Worm (Caenorhabditis elegans) whole organism, young adult: ENCODE measurements around the gene sodh-2.

Experiments used
- K11D2.4 ChIP-seq: fragments of 200-800 bp; sonication (Bioruptor generic); IDR thresholded peaks from 2 replicates; pipeline ENCODE4 v1.3.6; 2022; ENCODE audit warnings: missing genetic modification reagents, missing genetic modification characterization, missing compliant biosample characterization
- ceh-100 ChIP-seq: fragments of 200-800 bp; sonication (Bioruptor generic); IDR thresholded peaks from 2 replicates; pipeline ENCODE4 v1.3.6; 2022; ENCODE audit warnings: missing genetic modification reagents, missing genetic modification characterization, missing compliant biosample characterization
- chd-7 ChIP-seq: sonication (generic microtip); optimal IDR thresholded peaks from 2 replicates; lab custom pipeline; 2016; ENCODE audit warnings: mild to moderate bottlenecking, missing genetic modification characterization, moderate library complexity, missing compliant biosample characterization
- hmg-20 ChIP-seq: fragments of 200-800 bp; sonication (Bioruptor generic); IDR thresholded peaks from 2 replicates; pipeline ENCODE4 v1.3.6; 2022; ENCODE audit warnings: missing genetic modification reagents, missing genetic modification characterization, missing compliant biosample characterization
- lin-35 ChIP-seq, 3 experiments: fragments of 150-350 bp in 2 of 3; sonication (generic microtip) in 1 of 3; optimal IDR thresholded peaks; 2 replicates each; lab custom pipeline; 2014 to 2018; ENCODE audit warnings: missing biosample characterization in 3 of 3, missing genetic modification characterization in 3 of 3, missing genetic modification reagents in 3 of 3
- mes-4 ChIP-seq: sonication (generic microtip); optimal IDR thresholded peaks from 2 replicates; lab custom pipeline; 2016; ENCODE audit warnings: missing genotype, missing genetic modification characterization, missing compliant biosample characterization
- pbrm-1 ChIP-seq: fragments of 200-800 bp; sonication (Bioruptor generic); IDR thresholded peaks from 2 replicates; pipeline ENCODE4 v1.3.6; 2022; ENCODE audit warnings: missing genetic modification reagents, missing genetic modification characterization, missing compliant biosample characterization
- sdz-38 ChIP-seq: sonication (generic microtip); optimal IDR thresholded peaks from 2 replicates; lab custom pipeline; 2016; ENCODE audit warnings: missing genotype, missing genetic modification characterization, missing compliant biosample characterization

- no peak for TF ChIP-seq K11D2.4
- no peak for TF ChIP-seq lin-35 (GFP tag; optimal IDR thresholded peaks at IDR 0.05; lab: Kevin White, UChicago)
- no peak for TF ChIP-seq chd-7 (tag; lab: Kevin White, UChicago)
- no peak for TF ChIP-seq sdz-38 (tag; lab: Kevin White, UChicago)
- TF ChIP-seq ceh-100 = no peak
- no peak for TF ChIP-seq pbrm-1 (GFP tag; lab: Robert Waterston, UW)
- TF ChIP-seq hmg-20 (GFP tag; lab: Robert Waterston, UW) = no peak
- no peak for TF ChIP-seq mes-4
Measured at ce11 chrV:11875060-11875459, 16.0 kb downstream of the sodh-2 start, which contains the start of gene sulp-4.
